Worm (Caenorhabditis elegans): ENCODE measurements around the gene zip-9.

- no peak for TF ChIP-seq skn-1 (tag; optimal IDR thresholded peaks at IDR 0.05)
- TF ChIP-seq unc-62 (GFP tag; optimal IDR thresholded peaks at IDR 0.05), result no peak
- TF ChIP-seq unc-55 (GFP tag; optimal IDR thresholded peaks at IDR 0.05), result no peak
- TF ChIP-seq fos-1 (tag; optimal IDR thresholded peaks at IDR 0.05), result no peak
- TF ChIP-seq mab-5 (tag; optimal IDR thresholded peaks at IDR 0.05), result no peak
- TF ChIP-seq nhr-237 (tag; optimal IDR thresholded peaks at IDR 0.05), result no peak
These were observed 45.6 kb upstream of the zip-9 start for ce11 chrV:10896706-10897105.
